Worm (Caenorhabditis elegans): ENCODE results near the gene T24H10.4.
A peak's percentile ranks its signal among the peaks of the same experiment; 100 is the strongest.

T24H10.4 gene

DNA sequence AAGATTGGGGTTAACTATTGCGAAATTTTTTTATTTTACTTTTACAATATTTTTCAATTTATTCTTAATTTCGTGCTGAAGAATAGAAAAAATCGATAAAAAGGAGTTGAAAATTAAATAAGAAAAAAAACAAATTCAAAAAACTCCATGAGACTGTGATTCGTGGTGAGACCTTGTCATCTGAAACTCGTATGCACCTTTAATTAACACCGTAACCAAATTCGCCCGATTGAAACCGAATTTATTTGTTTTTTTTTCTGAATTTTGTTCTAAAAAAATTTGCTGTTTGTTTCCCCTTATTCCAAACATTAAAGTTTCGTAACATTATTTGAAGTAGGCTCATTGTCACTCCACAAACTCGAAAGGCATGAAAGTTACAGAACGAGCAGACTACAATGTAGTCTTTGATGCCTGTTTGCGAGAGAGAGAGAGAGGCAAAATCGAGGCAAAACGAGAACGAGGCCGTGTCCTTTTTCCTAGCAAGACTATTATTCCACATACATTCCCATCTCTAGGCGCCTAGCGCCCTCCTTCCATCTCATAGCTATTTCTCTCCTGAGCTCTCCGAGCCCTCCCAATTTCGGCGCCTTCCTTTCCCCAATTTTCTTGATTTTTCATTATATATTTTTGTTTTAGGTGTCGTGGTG lies at the start of gene T24H10.4:
T24H10.4 (plus strand) TSS at position 630 of the 647 bp plus-strand sequence.
- TF ChIP-seq lin-39 (tag; optimal IDR thresholded peaks at IDR 0.05): peak; percentile 72
- TF ChIP-seq nfya-1 (tag; optimal IDR thresholded peaks at IDR 0.05; ENCODE audit: insufficient read depth): peak; percentile 26
- peak; percentile 35 for TF ChIP-seq hmg-11 (tag; optimal IDR thresholded peaks at IDR 0.05)
- TF ChIP-seq ZK546.5 (tag; optimal IDR thresholded peaks at IDR 0.05): no peak
- TF ChIP-seq skn-1 (tag; optimal IDR thresholded peaks at IDR 0.05): peak; percentile 3
- no peak for TF ChIP-seq egl-27 (tag; optimal IDR thresholded peaks at IDR 0.05)

DNA sequence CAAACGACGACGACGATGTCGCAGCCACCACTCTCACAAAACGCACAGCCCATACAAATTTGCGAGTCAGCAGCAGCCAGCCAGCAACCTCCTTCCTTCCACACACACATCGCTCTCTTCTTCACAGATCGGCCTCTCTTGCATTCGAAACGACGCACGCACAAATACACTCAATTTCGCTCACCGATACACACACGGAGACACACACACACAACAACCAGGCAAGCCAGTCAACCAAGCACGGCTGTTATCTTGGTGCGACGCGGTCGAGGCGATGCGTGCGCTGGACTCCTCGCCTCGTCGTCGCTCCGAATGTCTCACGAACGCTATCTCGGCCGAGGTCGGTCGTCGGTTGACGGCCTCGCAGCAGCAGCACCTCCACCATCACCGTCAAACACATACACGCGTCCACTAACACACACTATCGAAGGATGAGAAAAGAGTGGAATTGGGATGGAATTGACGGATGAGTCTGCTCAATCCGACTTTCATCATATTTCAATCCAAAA lies 48.9 kb upstream of the T24H10.4 start:
- no peak for TF ChIP-seq ceh-82 (tag; optimal IDR thresholded peaks at IDR 0.05)
- TF ChIP-seq fkh-10 (GFP tag; optimal IDR thresholded peaks at IDR 0.05): peak; percentile 86
- peak; percentile 55 for TF ChIP-seq nhr-43 (tag; optimal IDR thresholded peaks at IDR 0.05; ENCODE audit: poor library complexity, severe bottlenecking)
- no peak for TF ChIP-seq nhr-28 (tag; optimal IDR thresholded peaks at IDR 0.05)
- peak; percentile 55 for TF ChIP-seq snpc-4 (tag; optimal IDR thresholded peaks at IDR 0.05)
- peak; percentile 77 for TF ChIP-seq ztf-4 (tag; optimal IDR thresholded peaks at IDR 0.05)
- peak; percentile 80 for TF ChIP-seq lsy-12 (tag; optimal IDR thresholded peaks at IDR 0.05)
- no peak for TF ChIP-seq mml-1 (tag; optimal IDR thresholded peaks at IDR 0.05)
- TF ChIP-seq skn-1 (tag; optimal IDR thresholded peaks at IDR 0.05): peak; percentile 80
- peak in 2 of 3 experiments; percentile 47 to 62 for TF ChIP-seq elt-3 (tag; optimal IDR thresholded peaks at IDR 0.05)
- TF ChIP-seq hmg-11 (tag; optimal IDR thresholded peaks at IDR 0.05): peak; percentile 95
- peak; percentile 97 for TF ChIP-seq nfya-1 (tag; optimal IDR thresholded peaks at IDR 0.05; ENCODE audit: insufficient read depth)
- peak; percentile 90 for TF ChIP-seq egl-5 (tag; optimal IDR thresholded peaks at IDR 0.05)
- TF ChIP-seq unc-39 (tag; optimal IDR thresholded peaks at IDR 0.05): no peak
- TF ChIP-seq ceh-16 (tag; optimal IDR thresholded peaks at IDR 0.05): no peak
- TF ChIP-seq ZK546.5 (tag; optimal IDR thresholded peaks at IDR 0.05): no peak
- no peak for TF ChIP-seq nhr-67 (tag; optimal IDR thresholded peaks at IDR 0.05)
- peak; percentile 65 for TF ChIP-seq tbx-2 (tag; optimal IDR thresholded peaks at IDR 0.05)
- peak; percentile 90 for TF ChIP-seq unc-62 (GFP tag; optimal IDR thresholded peaks at IDR 0.05)
- peak; percentile 89 for TF ChIP-seq elt-2 (tag; optimal IDR thresholded peaks at IDR 0.05)
- TF ChIP-seq fos-1 (tag; optimal IDR thresholded peaks at IDR 0.05): peak; percentile 90
- TF ChIP-seq nhr-11 (tag; optimal IDR thresholded peaks at IDR 0.05): peak; percentile 74
- no peak for TF ChIP-seq nhr-12 (tag; optimal IDR thresholded peaks at IDR 0.05)
- peak; percentile 58 for TF ChIP-seq elt-1 (tag; optimal IDR thresholded peaks at IDR 0.05)
- peak; percentile 1 for TF ChIP-seq nhr-77 (tag; optimal IDR thresholded peaks at IDR 0.05)
- no peak for TF ChIP-seq ztf-11 (tag; optimal IDR thresholded peaks at IDR 0.05)
- peak; percentile 62 for TF ChIP-seq ama-1 (optimal IDR thresholded peaks at IDR 0.05)
- peak; percentile 96 for TF ChIP-seq pha-4 (tag; optimal IDR thresholded peaks at IDR 0.05)
- peak; percentile 96 for TF ChIP-seq lin-39 (tag; optimal IDR thresholded peaks at IDR 0.05)
- TF ChIP-seq nhr-25 (tag; optimal IDR thresholded peaks at IDR 0.05): peak; percentile 97
- no peak for TF ChIP-seq zag-1 (tag; optimal IDR thresholded peaks at IDR 0.05)
- no peak for TF ChIP-seq fkh-2 (tag; optimal IDR thresholded peaks at IDR 0.05)
- peak; percentile 55 for TF ChIP-seq pqm-1 (tag; optimal IDR thresholded peaks at IDR 0.05)
- TF ChIP-seq ceh-9 (tag; optimal IDR thresholded peaks at IDR 0.05): no peak
- TF ChIP-seq daf-12 (tag; optimal IDR thresholded peaks at IDR 0.05): no peak
- peak; percentile 78 for TF ChIP-seq lin-15B (tag; optimal IDR thresholded peaks at IDR 0.05)
- peak; percentile 74 for TF ChIP-seq R02D3.7 (tag; optimal IDR thresholded peaks at IDR 0.05)
- peak; percentile 87 for TF ChIP-seq sea-2 (GFP tag; optimal IDR thresholded peaks at IDR 0.05)
- peak; percentile 68 for TF ChIP-seq egl-27 (tag; optimal IDR thresholded peaks at IDR 0.05)
- TF ChIP-seq eor-1 (tag; optimal IDR thresholded peaks at IDR 0.05): no peak
- peak; percentile 91 for TF ChIP-seq jun-1 (tag; optimal IDR thresholded peaks at IDR 0.05)
- no peak for TF ChIP-seq nhr-237 (tag; optimal IDR thresholded peaks at IDR 0.05)
- TF ChIP-seq ceh-28 (tag; optimal IDR thresholded peaks at IDR 0.05): peak; percentile 53
- TF ChIP-seq aly-2 (tag; optimal IDR thresholded peaks at IDR 0.05): no peak
- peak; percentile 6 for TF ChIP-seq nhr-76 (tag; optimal IDR thresholded peaks at IDR 0.05)
- peak; percentile 74 for TF ChIP-seq mdl-1 (tag; optimal IDR thresholded peaks at IDR 0.05)
- peak; percentile 77 for TF ChIP-seq nhr-23 (tag; optimal IDR thresholded peaks at IDR 0.05)
